Worm (Caenorhabditis elegans): ENCODE results near the gene szy-20.

ce11 chrII:9014877-9015505, 45.9 kb upstream of the szy-20 start:
- no peak for TF ChIP-seq nhr-76 (tag; optimal IDR thresholded peaks at IDR 0.05)
- no peak for TF ChIP-seq ham-2 (GFP tag; optimal IDR thresholded peaks at IDR 0.05)
- no peak for TF ChIP-seq lsy-2 (tag; optimal IDR thresholded peaks at IDR 0.05)
- TF ChIP-seq elt-1 (tag; optimal IDR thresholded peaks at IDR 0.05; ENCODE audit: borderline replicate concordance, insufficient read depth) = no peak
